Worm (Caenorhabditis elegans): ENCODE data around the gene lgc-31.

ce11 chrV:15466719-15467118 lies 55.1 kb downstream of the lgc-31 start:
- TF ChIP-seq tab-1 (GFP tag; IDR thresholded peaks at IDR 0.05) (no peak), flt-1 (GFP tag; IDR thresholded peaks at IDR 0.05) (no peak), ref-1 (GFP tag; conservative IDR thresholded peaks at IDR 0.05) (no peak), T22C8.4 (GFP tag; IDR thresholded peaks at IDR 0.05) (no peak), cog-1 (tag; optimal IDR thresholded peaks at IDR 0.05) (no peak), ztf-23 (GFP tag; IDR thresholded peaks at IDR 0.05) (no peak), ztf-29 (GFP tag; IDR thresholded peaks at IDR 0.05) (no peak)

Measured in whole organism, midembryonic.